In genomic region chr2L:8423460-8424089, dm6 we compare ENCODE assay signal across 1 fruit fly cellular context.
A peak's percentile ranks its signal among the peaks of the same experiment; 100 is the strongest.
TF ChIP-seq lines count a peak whose summit lies in the region.

No protein-coding gene starts in this region.

TF ChIP-seq in whole organism, embryonic, 481 proteins besides CTCF, POLR2A, EP300 and RAD21 (continued from another document):
- TF ChIP-seq fu2 (GFP tag; optimal IDR thresholded peaks at IDR 0.05; lab: Kevin White, UChicago) = no peak
- TF ChIP-seq da (GFP tag; optimal IDR thresholded peaks at IDR 0.05; lab: Kevin White, UChicago) = no peak
- TF ChIP-seq chinmo (GFP tag; IDR thresholded peaks at IDR 0.05; lab: Robert Waterston, UW; ENCODE audit: partially characterized antibody) = no peak
- TF ChIP-seq eyg (GFP tag; optimal IDR thresholded peaks at IDR 0.05; lab: Kevin White, UChicago) = no peak
- no peak for TF ChIP-seq Neu2 (GFP tag; optimal IDR thresholded peaks at IDR 0.05; lab: Kevin White, UChicago; ENCODE audit: borderline replicate concordance)
- TF ChIP-seq E2f1 (GFP tag; IDR thresholded peaks at IDR 0.05; lab: Robert Waterston, UW) = no peak
- peak; percentile 27 for TF ChIP-seq CG1529 (GFP tag; optimal IDR thresholded peaks at IDR 0.05; lab: Kevin White, UChicago)
- TF ChIP-seq CG7786 (GFP tag; optimal IDR thresholded peaks at IDR 0.05; lab: Kevin White, UChicago) = no peak
- TF ChIP-seq ac (GFP tag; optimal IDR thresholded peaks at IDR 0.05; lab: Kevin White, UChicago) = no peak
- no peak for TF ChIP-seq CG11456 (GFP tag; IDR thresholded peaks at IDR 0.05; lab: Robert Waterston, UW)
- peak; percentile 9 for TF ChIP-seq bab2 (GFP tag; optimal IDR thresholded peaks at IDR 0.05; lab: Kevin White, UChicago)
- TF ChIP-seq hkb (optimal IDR thresholded peaks at IDR 0.05; lab: Kevin White, UChicago) = no peak
- no peak for TF ChIP-seq hkb (GFP tag; IDR thresholded peaks at IDR 0.05; lab: Robert Waterston, UW)
- TF ChIP-seq fd3F (GFP tag; optimal IDR thresholded peaks at IDR 0.05; lab: Kevin White, UChicago) = no peak
- TF ChIP-seq E2f2 (GFP tag; IDR thresholded peaks at IDR 0.05; lab: Robert Waterston, UW) = no peak
- TF ChIP-seq CG12391 (tag; optimal IDR thresholded peaks at IDR 0.05; lab: Kevin White, UChicago) = peak; percentile 14
- peak; percentile 6 for TF ChIP-seq CrebB (tag; optimal IDR thresholded peaks at IDR 0.05; lab: Kevin White, UChicago)
- no peak for TF ChIP-seq hbn (GFP tag; IDR thresholded peaks at IDR 0.05; lab: Robert Waterston, UW; ENCODE audit: partially characterized antibody)
- no peak for TF ChIP-seq CG10959 (GFP tag; IDR thresholded peaks at IDR 0.05; lab: Robert Waterston, UW)
- no peak for TF ChIP-seq ken (GFP tag; IDR thresholded peaks at IDR 0.05; lab: Robert Waterston, UW)
- peak; percentile 21 for TF ChIP-seq Sox100B (GFP tag; optimal IDR thresholded peaks at IDR 0.05; lab: Kevin White, UChicago)
- TF ChIP-seq CG9932 (GFP tag; IDR thresholded peaks at IDR 0.05; lab: Robert Waterston, UW) = no peak
- no peak for TF ChIP-seq Max (GFP tag; optimal IDR thresholded peaks at IDR 0.05; lab: Kevin White, UChicago)
- no peak for TF ChIP-seq CG5245 (GFP tag; optimal IDR thresholded peaks at IDR 0.05; lab: Kevin White, UChicago)
- peak in 1 of 2 experiments; percentile 47 for TF ChIP-seq chif (GFP tag; optimal IDR thresholded peaks at IDR 0.05; lab: Kevin White, UChicago)
- no peak for TF ChIP-seq cad (GFP tag; optimal IDR thresholded peaks at IDR 0.05; lab: Kevin White, UChicago)
- no peak for TF ChIP-seq NC2β (GFP tag; optimal IDR thresholded peaks at IDR 0.05; lab: Kevin White, UChicago)
- TF ChIP-seq HLHmδ (GFP tag; optimal IDR thresholded peaks at IDR 0.05; lab: Kevin White, UChicago) = no peak
- no peak for TF ChIP-seq sug (tag; optimal IDR thresholded peaks at IDR 0.05; lab: Kevin White, UChicago)
- no peak for TF ChIP-seq Hand (GFP tag; optimal IDR thresholded peaks at IDR 0.05; lab: Kevin White, UChicago)
- TF ChIP-seq Asciz (GFP tag; optimal IDR thresholded peaks at IDR 0.05; lab: Kevin White, UChicago) = peak; percentile 2
- peak; percentile 3 for TF ChIP-seq CG8388 (GFP tag; optimal IDR thresholded peaks at IDR 0.05; lab: Kevin White, UChicago)
- no peak for TF ChIP-seq gcm2 (GFP tag; optimal IDR thresholded peaks at IDR 0.05; lab: Kevin White, UChicago)
- TF ChIP-seq tap (tag; optimal IDR thresholded peaks at IDR 0.05; lab: Kevin White, UChicago) = peak; percentile 5
- no peak for TF ChIP-seq CG34376 (GFP tag; optimal IDR thresholded peaks at IDR 0.05; lab: Kevin White, UChicago)
- no peak for TF ChIP-seq danr (GFP tag; IDR thresholded peaks at IDR 0.05; lab: Robert Waterston, UW)
- peak; percentile 8 for TF ChIP-seq CG2116 (GFP tag; optimal IDR thresholded peaks at IDR 0.05; lab: Kevin White, UChicago)
- TF ChIP-seq CG14441 (GFP tag; IDR thresholded peaks at IDR 0.05; lab: Robert Waterston, UW) = no peak
- TF ChIP-seq Usf (GFP tag; optimal IDR thresholded peaks at IDR 0.05; lab: Kevin White, UChicago) = no peak
- no peak for TF ChIP-seq CG15073 (GFP tag; optimal IDR thresholded peaks at IDR 0.05; lab: Kevin White, UChicago)
- peak; percentile 22 for TF ChIP-seq CG8281 (tag; optimal IDR thresholded peaks at IDR 0.05; lab: Kevin White, UChicago)
- TF ChIP-seq NC2α (GFP tag; optimal IDR thresholded peaks at IDR 0.05; lab: Kevin White, UChicago) = no peak
- no peak for TF ChIP-seq CG12155 (GFP tag; optimal IDR thresholded peaks at IDR 0.05; lab: Kevin White, UChicago)
- TF ChIP-seq ttk (GFP tag; IDR thresholded peaks at IDR 0.05; lab: Robert Waterston, UW) = no peak
- TF ChIP-seq CG13775 (GFP tag; optimal IDR thresholded peaks at IDR 0.05; lab: Kevin White, UChicago) = no peak
- TF ChIP-seq CG12071 (GFP tag; optimal IDR thresholded peaks at IDR 0.05; lab: Kevin White, UChicago) = no peak
- TF ChIP-seq pan (optimal IDR thresholded peaks at IDR 0.05; lab: Kevin White, UChicago) = no peak
- no peak for TF ChIP-seq pan (GFP tag; optimal IDR thresholded peaks at IDR 0.05 in 1 of 2, IDR thresholded peaks at IDR 0.05 in 1 of 2)
- TF ChIP-seq jigr1 (GFP tag; IDR thresholded peaks at IDR 0.05; lab: Robert Waterston, UW) = no peak
- no peak for TF ChIP-seq sc (optimal IDR thresholded peaks at IDR 0.05; lab: Kevin White, UChicago)
- TF ChIP-seq sc (GFP tag; optimal IDR thresholded peaks at IDR 0.05; lab: Kevin White, UChicago) = peak; percentile 9
- peak; percentile 6 for TF ChIP-seq CG7556 (GFP tag; optimal IDR thresholded peaks at IDR 0.05; lab: Kevin White, UChicago)
- TF ChIP-seq CG8765 (GFP tag; IDR thresholded peaks at IDR 0.05; lab: Robert Waterston, UW) = no peak
- no peak for TF ChIP-seq Oli (tag; optimal IDR thresholded peaks at IDR 0.05; lab: Kevin White, UChicago)
- no peak for TF ChIP-seq CG6272 (GFP tag; IDR thresholded peaks at IDR 0.05; lab: Robert Waterston, UW)
- TF ChIP-seq CG12942 (GFP tag; optimal IDR thresholded peaks at IDR 0.05; lab: Kevin White, UChicago) = no peak
- TF ChIP-seq CG12104 (GFP tag; optimal IDR thresholded peaks at IDR 0.05; lab: Kevin White, UChicago) = no peak
- no peak for TF ChIP-seq aop (GFP tag; IDR thresholded peaks at IDR 0.05; lab: Robert Waterston, UW)
- TF ChIP-seq tio (GFP tag; optimal IDR thresholded peaks at IDR 0.05; lab: Kevin White, UChicago) = no peak
- no peak for TF ChIP-seq CG18476 (GFP tag; optimal IDR thresholded peaks at IDR 0.05; lab: Kevin White, UChicago)
- TF ChIP-seq ATbp (GFP tag; optimal IDR thresholded peaks at IDR 0.05; lab: Kevin White, UChicago) = peak; percentile 71
- no peak for TF ChIP-seq fd96Cb (tag; optimal IDR thresholded peaks at IDR 0.05; lab: Kevin White, UChicago)
- no peak for TF ChIP-seq Nf-YC (tag; optimal IDR thresholded peaks at IDR 0.05; lab: Kevin White, UChicago)
- no peak for TF ChIP-seq CG11085 (GFP tag; IDR thresholded peaks at IDR 0.05; lab: Robert Waterston, UW)
- TF ChIP-seq dan (GFP tag; IDR thresholded peaks at IDR 0.05; lab: Robert Waterston, UW) = no peak
- TF ChIP-seq sens (GFP tag; lab: Kevin White, UChicago) = peak; percentile 84
- TF ChIP-seq CG16779 (GFP tag; IDR thresholded peaks at IDR 0.05; lab: Robert Waterston, UW) = no peak
- TF ChIP-seq en (GFP tag; optimal IDR thresholded peaks at IDR 0.05; lab: Kevin White, UChicago) = no peak
- TF ChIP-seq NFAT (GFP tag; IDR thresholded peaks at IDR 0.05; lab: Robert Waterston, UW) = no peak
- no peak for TF ChIP-seq CG4854 (GFP tag; optimal IDR thresholded peaks at IDR 0.05; lab: Kevin White, UChicago)
- TF ChIP-seq Gug (GFP tag; IDR thresholded peaks at IDR 0.05; lab: Robert Waterston, UW) = no peak
- no peak for TF ChIP-seq dati (GFP tag; IDR thresholded peaks at IDR 0.05; lab: Robert Waterston, UW)
- TF ChIP-seq lola (GFP tag; optimal IDR thresholded peaks at IDR 0.05; lab: Kevin White, UChicago) = peak in 1 of 3 experiments; percentile 38
- no peak for TF ChIP-seq run (tag; optimal IDR thresholded peaks at IDR 0.05; lab: Kevin White, UChicago)
- TF ChIP-seq peb (GFP tag; IDR thresholded peaks at IDR 0.05; lab: Robert Waterston, UW) = no peak
- no peak for TF ChIP-seq Awh (GFP tag; IDR thresholded peaks at IDR 0.05; lab: Robert Waterston, UW)
- no peak for TF ChIP-seq caup (GFP tag; optimal IDR thresholded peaks at IDR 0.05; lab: Kevin White, UChicago; ENCODE audit: severe bottlenecking)
- TF ChIP-seq pzg (GFP tag; optimal IDR thresholded peaks at IDR 0.05; lab: Kevin White, UChicago) = no peak
- TF ChIP-seq CG12219 (GFP tag; optimal IDR thresholded peaks at IDR 0.05; lab: Kevin White, UChicago) = no peak
- TF ChIP-seq CG8924 (tag; optimal IDR thresholded peaks at IDR 0.05; lab: Kevin White, UChicago) = peak; percentile 15
- no peak for TF ChIP-seq Gsc (GFP tag; IDR thresholded peaks at IDR 0.05; lab: Robert Waterston, UW)
- no peak for TF ChIP-seq Dfd (GFP tag; optimal IDR thresholded peaks at IDR 0.05; lab: Kevin White, UChicago)
- no peak for TF ChIP-seq CG18011 (GFP tag; optimal IDR thresholded peaks at IDR 0.05; lab: Kevin White, UChicago)
- TF ChIP-seq CG9727 (GFP tag; optimal IDR thresholded peaks at IDR 0.05; lab: Kevin White, UChicago) = peak; percentile 15
- no peak for TF ChIP-seq Dref (GFP tag; IDR thresholded peaks at IDR 0.05; lab: Robert Waterston, UW)
- TF ChIP-seq Sin3A (optimal IDR thresholded peaks at IDR 0.05; lab: Kevin White, UChicago) = no peak
- no peak for TF ChIP-seq Abd-B (GFP tag; optimal IDR thresholded peaks at IDR 0.05; lab: Kevin White, UChicago)
- no peak for TF ChIP-seq CG10431 (GFP tag; optimal IDR thresholded peaks at IDR 0.05; lab: Kevin White, UChicago)
- peak; percentile 31 for TF ChIP-seq dmrt11E (tag; optimal IDR thresholded peaks at IDR 0.05; lab: Kevin White, UChicago)
- peak; percentile 42 for TF ChIP-seq fd64A (GFP tag; optimal IDR thresholded peaks at IDR 0.05; lab: Kevin White, UChicago)
- TF ChIP-seq CG17568 (GFP tag; optimal IDR thresholded peaks at IDR 0.05; lab: Kevin White, UChicago) = no peak
- peak; percentile 46; the same call in 2 of the 3 replicates for TF ChIP-seq row (GFP tag; IDR thresholded peaks at IDR 0.05; lab: Robert Waterston, UW)
- TF ChIP-seq CG17361 (GFP tag; IDR thresholded peaks at IDR 0.05; lab: Robert Waterston, UW) = peak; percentile 44; the same call in 2 of the 3 replicates
- peak; percentile 24 for TF ChIP-seq CG3407 (GFP tag; optimal IDR thresholded peaks at IDR 0.05; lab: Kevin White, UChicago)
- peak; percentile 29 for TF ChIP-seq Spps (tag; optimal IDR thresholded peaks at IDR 0.05; lab: Kevin White, UChicago)
- TF ChIP-seq ewg (GFP tag; optimal IDR thresholded peaks at IDR 0.05; lab: Kevin White, UChicago) = no peak
- no peak for TF ChIP-seq CG30431 (GFP tag; optimal IDR thresholded peaks at IDR 0.05; lab: Kevin White, UChicago)
- TF ChIP-seq kni (GFP tag; optimal IDR thresholded peaks at IDR 0.05; lab: Kevin White, UChicago) = peak; percentile 63
- peak; percentile 26 for TF ChIP-seq PHDP (tag; optimal IDR thresholded peaks at IDR 0.05; lab: Kevin White, UChicago)
- no peak for TF ChIP-seq Aef1 (GFP tag; IDR thresholded peaks at IDR 0.05; lab: Robert Waterston, UW)
- no peak for TF ChIP-seq CG2129 (GFP tag; IDR thresholded peaks at IDR 0.05; lab: Robert Waterston, UW; ENCODE audit: partially characterized antibody)
- peak; percentile 25 for TF ChIP-seq CG15601 (tag; optimal IDR thresholded peaks at IDR 0.05; lab: Kevin White, UChicago)
- TF ChIP-seq dysf (GFP tag; IDR thresholded peaks at IDR 0.05; lab: Robert Waterston, UW) = no peak
- 0 out of 2 replicates have a peak, but pooled peaks have one; percentile 12 for TF ChIP-seq wdn (GFP tag; IDR thresholded peaks at IDR 0.05; lab: Robert Waterston, UW)
- no peak for TF ChIP-seq CG11093 (GFP tag; IDR thresholded peaks at IDR 0.05; lab: Robert Waterston, UW)
- TF ChIP-seq pros (GFP tag; optimal IDR thresholded peaks at IDR 0.05; lab: Kevin White, UChicago) = no peak
- TF ChIP-seq CG2202 (tag; optimal IDR thresholded peaks at IDR 0.05; lab: Kevin White, UChicago) = no peak
- peak; percentile 8 for TF ChIP-seq unpg (GFP tag; optimal IDR thresholded peaks at IDR 0.05; lab: Kevin White, UChicago)
- TF ChIP-seq vvl (GFP tag; IDR thresholded peaks at IDR 0.05; lab: Robert Waterston, UW) = 0 out of 2 replicates have a peak, but pooled peaks have one; percentile 6
- peak; percentile 14 for TF ChIP-seq CG13424 (tag; optimal IDR thresholded peaks at IDR 0.05; lab: Kevin White, UChicago)
- no peak for TF ChIP-seq Adf1 (GFP tag; IDR thresholded peaks at IDR 0.05; lab: Robert Waterston, UW)
- TF ChIP-seq CG2712 (tag; optimal IDR thresholded peaks at IDR 0.05; lab: Kevin White, UChicago) = peak; percentile 47
- no peak for TF ChIP-seq zen2 (GFP tag; IDR thresholded peaks at IDR 0.05; lab: Robert Waterston, UW; ENCODE audit: partially characterized antibody)
- peak in 1 of 2 experiments; percentile 50 for TF ChIP-seq bsh (GFP tag; optimal IDR thresholded peaks at IDR 0.05; lab: Kevin White, UChicago)
- no peak for TF ChIP-seq dpn (GFP tag; optimal IDR thresholded peaks at IDR 0.05; lab: Kevin White, UChicago)
- no peak for TF ChIP-seq Ets97D (GFP tag; optimal IDR thresholded peaks at IDR 0.05; lab: Kevin White, UChicago)
- TF ChIP-seq rib (GFP tag; IDR thresholded peaks at IDR 0.05; lab: Robert Waterston, UW) = no peak
- peak; percentile 34 for TF ChIP-seq CG1603 (tag; optimal IDR thresholded peaks at IDR 0.05; lab: Kevin White, UChicago)
- TF ChIP-seq tin (GFP tag; optimal IDR thresholded peaks at IDR 0.05; lab: Kevin White, UChicago) = no peak
- TF ChIP-seq Mes4 (GFP tag; optimal IDR thresholded peaks at IDR 0.05; lab: Kevin White, UChicago) = peak; percentile 9
- no peak for TF ChIP-seq Atf-2 (GFP tag; optimal IDR thresholded peaks at IDR 0.05; lab: Kevin White, UChicago)
- TF ChIP-seq CG34422 (GFP tag; IDR thresholded peaks at IDR 0.05; lab: Robert Waterston, UW) = no peak
- TF ChIP-seq CG4707 (GFP tag; optimal IDR thresholded peaks at IDR 0.05; lab: Kevin White, UChicago) = peak; percentile 45
- peak; percentile 39 for TF ChIP-seq nom (GFP tag; optimal IDR thresholded peaks at IDR 0.05; lab: Kevin White, UChicago)
- peak; percentile 2 for TF ChIP-seq stwl (tag; optimal IDR thresholded peaks at IDR 0.05; lab: Kevin White, UChicago)
- TF ChIP-seq CG43689 (GFP tag; IDR thresholded peaks at IDR 0.05; lab: Robert Waterston, UW) = no peak
- no peak for TF ChIP-seq lmd (GFP tag; IDR thresholded peaks at IDR 0.05; lab: Robert Waterston, UW)
- no peak for TF ChIP-seq CG16815 (GFP tag; optimal IDR thresholded peaks at IDR 0.05; lab: Kevin White, UChicago)
- TF ChIP-seq CG6854 (GFP tag; optimal IDR thresholded peaks at IDR 0.05; lab: Kevin White, UChicago) = no peak
- no peak for TF ChIP-seq CG17328 (GFP tag; IDR thresholded peaks at IDR 0.05; lab: Robert Waterston, UW)
- no peak for TF ChIP-seq CG7839 (tag; optimal IDR thresholded peaks at IDR 0.05; lab: Kevin White, UChicago)
- TF ChIP-seq CG17359 (tag; optimal IDR thresholded peaks at IDR 0.05; lab: Kevin White, UChicago) = peak; percentile 14
